Worm (Caenorhabditis elegans): ENCODE measurements around the gene T19D12.4.
A peak's percentile ranks its signal among the peaks of the same experiment; 100 is the strongest.
"Not testable (repeated sequence)": the region's sequence is repeated elsewhere in the genome, so short reads cannot be mapped to it uniquely, and the experiment has no call there.

Gene T19D12.4

ce11 chrII:6621886-6622285 is 9.0 kb upstream of the T19D12.4 start, which contains the start of gene F54H5.3:
Gene F54H5.3 (plus strand): TSS chrII:6622186.
- TF ChIP-seq unc-130 (GFP tag; optimal IDR thresholded peaks at IDR 0.05) (no peak), D1046.2 (GFP tag; IDR thresholded peaks at IDR 0.05) (no peak), nhr-111 (GFP tag; optimal IDR thresholded peaks at IDR 0.05) (no peak), zip-11 (GFP tag; IDR thresholded peaks at IDR 0.05) (no peak), sdz-12 (GFP tag; optimal IDR thresholded peaks at IDR 0.05) (no peak), mes-2 (tag; optimal IDR thresholded peaks at IDR 0.05; ENCODE audit: poor library complexity, severe bottlenecking) (no peak), egl-27 (tag; optimal IDR thresholded peaks at IDR 0.05) (no peak), ZK546.5 (tag; optimal IDR thresholded peaks at IDR 0.05) (no peak)

ce11 chrII:6625302-6625701 is 5.6 kb upstream of the T19D12.4 start, which contains the start of gene F54H5.14:
Gene F54H5.14 (minus strand): TSS chrII:6625402.
- TF ChIP-seq madf-9 (GFP tag; conservative IDR thresholded peaks at IDR 0.05), result no peak
- TF ChIP-seq hlh-11 (tag; optimal IDR thresholded peaks at IDR 0.05), result no peak
- TF ChIP-seq lir-3 (tag; optimal IDR thresholded peaks at IDR 0.05), result no peak
- TF ChIP-seq spr-3 (GFP tag; optimal IDR thresholded peaks at IDR 0.05), result no peak
- TF ChIP-seq nhr-28 (tag; optimal IDR thresholded peaks at IDR 0.05), result no peak
- TF ChIP-seq ceh-82 (tag; optimal IDR thresholded peaks at IDR 0.05), result no peak
- TF ChIP-seq nhr-102 (tag; optimal IDR thresholded peaks at IDR 0.05), result no peak
- peak; percentile 48 for TF ChIP-seq dve-1 (tag; optimal IDR thresholded peaks at IDR 0.05; ENCODE audit: insufficient read depth)
- TF ChIP-seq hlh-30 (tag; optimal IDR thresholded peaks at IDR 0.05; ENCODE audit: insufficient read depth), result no peak
- TF ChIP-seq ceh-28 (tag; optimal IDR thresholded peaks at IDR 0.05), result no peak
- no peak for TF ChIP-seq aly-2 (tag; optimal IDR thresholded peaks at IDR 0.05)
- no peak for TF ChIP-seq daf-16 (GFP tag; optimal IDR thresholded peaks at IDR 0.05)
- TF ChIP-seq daf-16 (tag; optimal IDR thresholded peaks at IDR 0.05), result peak; percentile 9
- no peak for TF ChIP-seq mep-1 (tag; optimal IDR thresholded peaks at IDR 0.05)
- TF ChIP-seq nhr-11 (tag; optimal IDR thresholded peaks at IDR 0.05), result no peak
- no peak for TF ChIP-seq nhr-42 (GFP tag; IDR thresholded peaks at IDR 0.05)
- TF ChIP-seq ama-1 (optimal IDR thresholded peaks at IDR 0.05), result no peak
- TF ChIP-seq pqm-1 (tag; optimal IDR thresholded peaks at IDR 0.05), result peak; percentile 25
- TF ChIP-seq snpc-1.2 (GFP tag; IDR thresholded peaks at IDR 0.05), result no peak
- TF ChIP-seq daf-8 (GFP tag; IDR thresholded peaks at IDR 0.05), result no peak

- TF ChIP-seq zip-11, mdt-29, php-3 (GFP tag; IDR thresholded peaks at IDR 0.05): not testable (repeated sequence)
Observed at ce11 chrII:6627182-6627581, 3.7 kb upstream of the T19D12.4 start, which contains the start of the genes F54H5.5 and F54H5.2. Gene F54H5.5 (minus strand): TSS chrII:6627282. Gene F54H5.2 (plus strand): TSS chrII:6627484.

ce11 chrII:6628397-6628796 is 2.5 kb upstream of the T19D12.4 start:
- TF ChIP-seq nhr-28 (tag; optimal IDR thresholded peaks at IDR 0.05) (peak; percentile 42), php-3 (GFP tag; IDR thresholded peaks at IDR 0.05) (0 out of 2 replicates have a peak, but pooled peaks have one; percentile 25), egl-27 (tag; optimal IDR thresholded peaks at IDR 0.05) (no peak), Y5F2A.4 (GFP tag; optimal IDR thresholded peaks at IDR 0.05) (no peak), nhr-237 (tag; optimal IDR thresholded peaks at IDR 0.05) (no peak), dve-1 (tag; optimal IDR thresholded peaks at IDR 0.05; ENCODE audit: insufficient read depth) (peak; percentile 5), cey-2 (tag; optimal IDR thresholded peaks at IDR 0.05; ENCODE audit: borderline replicate concordance, insufficient read depth) (no peak), pqm-1 (tag; optimal IDR thresholded peaks at IDR 0.05) (peak; percentile 83), F37D6.2 (tag; optimal IDR thresholded peaks at IDR 0.05) (no peak)

- TF ChIP-seq aha-1 (tag) (no peak), T20F7.1 (GFP tag; optimal IDR thresholded peaks at IDR 0.05) (peak; percentile 26), pqm-1 (tag; optimal IDR thresholded peaks at IDR 0.05) (peak; percentile 59), dmd-6 (GFP tag; IDR thresholded peaks at IDR 0.05) (peak; percentile 35; the same call in 1 of the 2 replicates), daf-16 (GFP tag; optimal IDR thresholded peaks at IDR 0.05) (no peak), daf-16 (tag; optimal IDR thresholded peaks at IDR 0.05) (peak; percentile 1), nhr-28 (tag; optimal IDR thresholded peaks at IDR 0.05) (peak; percentile 52), hlh-30 (tag; optimal IDR thresholded peaks at IDR 0.05; ENCODE audit: insufficient read depth) (no peak), ceh-82 (tag; optimal IDR thresholded peaks at IDR 0.05) (no peak)
Observed at ce11 chrII:6629775-6630174, 1.1 kb upstream of the T19D12.4 start.
